Worm (Caenorhabditis elegans) whole organism, young adult: ENCODE results near the gene ztf-30.

Experiments
- B0035.1 ChIP-seq: sonication (generic microtip); optimal IDR thresholded peaks from 2 replicates; lab custom pipeline; 2016; ENCODE audit warnings: missing genetic modification characterization, mild to moderate bottlenecking, missing compliant biosample characterization, missing genotype, missing genetic modification reagents
- athp-1 ChIP-seq: sonication (generic microtip); optimal IDR thresholded peaks from 2 replicates; lab custom pipeline; 2017; ENCODE audit warnings: mild to moderate bottlenecking, missing genetic modification characterization, missing compliant biosample characterization
- dpl-1 ChIP-seq: fragments of 150-350 bp; optimal IDR thresholded peaks from 2 replicates; lab custom pipeline; 2014; ENCODE audit warnings: missing biosample characterization, missing genetic modification reagents, missing genetic modification characterization
- fkh-3 ChIP-seq: sonication (generic microtip); optimal IDR thresholded peaks from 2 replicates; lab custom pipeline; 2016; ENCODE audit warnings: mild to moderate bottlenecking, missing genetic modification characterization, missing compliant biosample characterization
- nfya-1 ChIP-seq: sonication (generic microtip); optimal IDR thresholded peaks from 2 replicates; lab custom pipeline; 2017; ENCODE audit warnings: antibody characterized with exemption, missing compliant biosample characterization, missing genetic modification characterization, borderline replicate concordance; ENCODE audit not compliant: insufficient read depth
- pha-4 ChIP-seq: fragments of 150-350 bp; sonication (generic microtip); optimal IDR thresholded peaks from 2 replicates; lab custom pipeline; 2014; ENCODE audit warnings: missing biosample characterization, missing genetic modification reagents, missing genetic modification characterization
- rec-8 ChIP-seq, 2 experiments: sonication (generic microtip); optimal IDR thresholded peaks; 2 replicates each; lab custom pipeline; 2016; ENCODE audit warnings: mild to moderate bottlenecking in 2 of 2, missing genetic modification characterization in 2 of 2, missing genetic modification reagents in 2 of 2, missing genotype in 2 of 2, missing biosample characterization in 1 of 2, missing compliant biosample characterization in 1 of 2, moderate library complexity in 1 of 2
- snpc-1.1 ChIP-seq: sonication (generic microtip); optimal IDR thresholded peaks from 2 replicates; lab custom pipeline; 2017; ENCODE audit warnings: missing genetic modification characterization, mild to moderate bottlenecking, missing compliant biosample characterization, antibody characterized with exemption, moderate library complexity, missing genotype, missing genetic modification reagents; ENCODE audit not compliant: insufficient read depth
- snpc-4 ChIP-seq, 5 experiments: fragments of 150-350 bp in 1 of 5; sonication (generic microtip) in 4 of 5; optimal IDR thresholded peaks; 2 replicates each; lab custom pipeline; 2014 to 2018; ENCODE audit warnings: missing genetic modification characterization in 5 of 5, missing biosample characterization in 3 of 5, antibody characterized with exemption in 2 of 5, mild to moderate bottlenecking in 2 of 5, missing compliant biosample characterization in 2 of 5, missing genotype in 2 of 5, moderate library complexity in 2 of 5, missing genetic modification reagents in 1 of 5

ce11 chrIII:8636803-8637202 is 39.1 kb upstream of the ztf-30 start:
- no peak for TF ChIP-seq dpl-1 (GFP tag; lab: Kevin White, UChicago)
- TF ChIP-seq pha-4 (tag; lab: Kevin White, UChicago): no peak
- no peak for TF ChIP-seq nfya-1
- TF ChIP-seq B0035.1 (tag; lab: Kevin White, UChicago): no peak
- TF ChIP-seq snpc-4 (GFP tag; optimal IDR thresholded peaks at IDR 0.05; lab: Kevin White, UChicago): no peak
- TF ChIP-seq snpc-4 (tag; optimal IDR thresholded peaks at IDR 0.05; lab: Kevin White, UChicago): no peak
- TF ChIP-seq snpc-1.1 (tag; lab: Kevin White, UChicago): no peak
- no peak for TF ChIP-seq fkh-3 (tag; lab: Kevin White, UChicago)
- TF ChIP-seq rec-8 (tag; optimal IDR thresholded peaks at IDR 0.05; lab: Kevin White, UChicago): no peak
- no peak for TF ChIP-seq athp-1 (tag; lab: Kevin White, UChicago)
